Fruit fly (Drosophila melanogaster): ENCODE data around the gene CheA87a.

DNA sequence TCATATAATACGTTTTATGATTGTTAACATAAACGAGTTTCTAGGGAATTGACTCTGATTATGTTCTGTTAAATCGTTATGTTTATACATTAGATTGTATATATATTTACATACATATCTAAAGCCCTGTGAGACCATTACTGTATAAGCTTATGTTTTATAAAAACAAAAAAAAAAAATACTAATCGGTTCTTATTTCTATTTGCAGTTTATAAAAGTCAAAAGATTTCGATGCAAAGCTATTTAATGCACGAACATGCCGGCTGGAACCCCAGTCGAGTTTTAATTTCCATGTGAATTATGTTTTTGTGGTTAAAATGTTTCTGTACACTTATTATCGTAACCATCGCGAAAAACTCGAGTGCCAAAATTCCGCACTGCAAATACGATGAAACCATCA is 16.1 kb upstream of the CheA87a start, which contains the start of gene mthl12:
- no peak for TF ChIP-seq CG7368 (GFP tag; optimal IDR thresholded peaks at IDR 0.05)
- TF ChIP-seq Lpt (GFP tag; optimal IDR thresholded peaks at IDR 0.05) = no peak
- TF ChIP-seq ss (GFP tag; optimal IDR thresholded peaks at IDR 0.05) = no peak
- TF ChIP-seq Blimp-1 (GFP tag; optimal IDR thresholded peaks at IDR 0.05) = no peak
- no peak for TF ChIP-seq fd59A (GFP tag; optimal IDR thresholded peaks at IDR 0.05)
- TF ChIP-seq net (GFP tag; optimal IDR thresholded peaks at IDR 0.05) = no peak
- TF ChIP-seq CG6854 (GFP tag; optimal IDR thresholded peaks at IDR 0.05) = no peak
